Worm (Caenorhabditis elegans) whole organism, L4 larva: ENCODE measurements around the gene F46F5.11.
"Not testable (repeated sequence)": the region's sequence is repeated elsewhere in the genome, so short reads cannot be mapped to it uniquely, and the experiment has no call there.

Experiments
- F10B5.3 ChIP-seq: sonication (generic microtip); optimal IDR thresholded peaks from 2 replicates; lab custom pipeline; 2016; ENCODE audit warnings: mild to moderate bottlenecking, missing genetic modification characterization, missing compliant biosample characterization
- R02D3.7 ChIP-seq: fragments of 150-350 bp; sonication (generic microtip); optimal IDR thresholded peaks from 3 replicates; lab custom pipeline; 2014; ENCODE audit warnings: missing biosample characterization, missing genetic modification characterization
- Y105C5A.15 ChIP-seq: fragments of 200-800 bp; sonication (Bioruptor generic); IDR thresholded peaks from 2 replicates; pipeline ENCODE4 v1.3.6; 2022; ENCODE audit warnings: missing genetic modification characterization, missing compliant biosample characterization
- ZK337.2 ChIP-seq: fragments of 200-800 bp; sonication (Bioruptor generic); IDR thresholded peaks from 2 replicates; pipeline ENCODE4 v1.3.6; 2022; ENCODE audit warnings: missing genetic modification reagents, missing genetic modification characterization, missing compliant biosample characterization
- ceh-28 ChIP-seq: fragments of 150-350 bp; optimal IDR thresholded peaks from 2 replicates; lab custom pipeline; 2014; ENCODE audit warnings: missing biosample characterization, missing genetic modification reagents, missing genetic modification characterization
- ceh-44 ChIP-seq: fragments of 200-800 bp; sonication (Bioruptor generic); IDR thresholded peaks from 2 replicates; pipeline ENCODE4 v1.3.6; 2022; ENCODE audit warnings: missing genetic modification reagents, missing genetic modification characterization, missing compliant biosample characterization
- ceh-82 ChIP-seq: sonication (generic microtip); optimal IDR thresholded peaks from 2 replicates; lab custom pipeline; 2017; ENCODE audit warnings: missing biosample characterization, missing genetic modification characterization
- ctbp-1 ChIP-seq: fragments of 200-800 bp; sonication (Bioruptor generic); IDR thresholded peaks from 2 replicates; pipeline ENCODE4 v1.3.6; 2022; ENCODE audit warnings: missing genetic modification reagents, missing genetic modification characterization, missing compliant biosample characterization
- daf-12 ChIP-seq: fragments of 150-350 bp; optimal IDR thresholded peaks from 2 replicates; lab custom pipeline; 2014; ENCODE audit warnings: missing biosample characterization, missing genetic modification reagents, missing genetic modification characterization
- daf-16 ChIP-seq, 3 experiments: sonication (generic microtip); optimal IDR thresholded peaks; 2 replicates each; lab custom pipeline; 2016 to 2017; ENCODE audit warnings: missing genetic modification characterization in 3 of 3, missing genetic modification reagents in 3 of 3, mild to moderate bottlenecking in 2 of 3, missing compliant biosample characterization in 2 of 3, missing biosample characterization in 1 of 3, moderate library complexity in 1 of 3
- daf-8 ChIP-seq: fragments of 200-800 bp; sonication (Bioruptor generic); IDR thresholded peaks from 2 replicates; pipeline ENCODE4 v1.3.6; 2022; ENCODE audit warnings: missing genetic modification characterization, missing compliant biosample characterization
- dmd-6 ChIP-seq: fragments of 200-800 bp; sonication (Bioruptor generic); IDR thresholded peaks from 2 replicates; pipeline ENCODE4 v1.3.6; 2022; ENCODE audit warnings: missing genetic modification reagents, missing genetic modification characterization, missing compliant biosample characterization
- dmd-8 ChIP-seq: fragments of 200-800 bp; sonication (Bioruptor generic); IDR thresholded peaks from 2 replicates; pipeline ENCODE4 v1.3.6; 2022; ENCODE audit warnings: missing genetic modification characterization, missing compliant biosample characterization
- duxl-1 ChIP-seq: sonication (generic microtip); optimal IDR thresholded peaks from 2 replicates; lab custom pipeline; 2016; ENCODE audit warnings: mild to moderate bottlenecking, missing genetic modification characterization, moderate library complexity, missing compliant biosample characterization; ENCODE audit not compliant: poor library complexity
- egl-43 ChIP-seq: fragments of 200-800 bp; sonication (Bioruptor generic); IDR thresholded peaks from 2 replicates; pipeline ENCODE4 v1.3.6; 2022; ENCODE audit warnings: missing genetic modification reagents, missing genetic modification characterization, missing compliant biosample characterization
- fkh-10 ChIP-seq: fragments of 150-350 bp; optimal IDR thresholded peaks from 2 replicates; lab custom pipeline; 2014; ENCODE audit warnings: missing biosample characterization, missing genetic modification reagents, missing genetic modification characterization
- gei-8 ChIP-seq: fragments of 200-800 bp; sonication (Bioruptor generic); optimal IDR thresholded peaks from 2 replicates; lab custom pipeline; 2018; ENCODE audit warnings: mild to moderate bottlenecking, missing genetic modification characterization, missing compliant biosample characterization
- hmg-1.1 ChIP-seq: fragments of 200-800 bp; sonication (Bioruptor generic); IDR thresholded peaks from 2 replicates; pipeline ENCODE4 v1.3.6; 2022; ENCODE audit warnings: missing genetic modification reagents, missing genetic modification characterization, missing compliant biosample characterization
- lim-7 ChIP-seq: fragments of 200-800 bp; sonication (Bioruptor generic); IDR thresholded peaks from 2 replicates; pipeline ENCODE4 v1.3.6; 2022; ENCODE audit warnings: missing genetic modification characterization, missing compliant biosample characterization
- lin-29 ChIP-seq: fragments of 200-800 bp; sonication (Bioruptor generic); IDR thresholded peaks from 2 replicates; pipeline ENCODE4 v1.3.6; 2022; ENCODE audit warnings: missing genetic modification reagents, missing genetic modification characterization, missing compliant biosample characterization
- lin-39 ChIP-seq: fragments of 150-350 bp; optimal IDR thresholded peaks from 2 replicates; lab custom pipeline; 2014; ENCODE audit warnings: missing biosample characterization, missing genetic modification reagents, missing genetic modification characterization
- lir-3 ChIP-seq: sonication (generic microtip); optimal IDR thresholded peaks from 2 replicates; lab custom pipeline; 2016; ENCODE audit warnings: mild to moderate bottlenecking, missing genetic modification characterization, missing compliant biosample characterization
- madf-5 ChIP-seq, 2 experiments: fragments of 200-800 bp; sonication (Bioruptor generic); IDR thresholded peaks; 2 replicates each; pipeline ENCODE4 v1.3.6; 2022; ENCODE audit warnings: missing compliant biosample characterization in 2 of 2, missing genetic modification characterization in 2 of 2
- nhr-11 ChIP-seq: fragments of 150-350 bp; optimal IDR thresholded peaks from 2 replicates; lab custom pipeline; 2014; ENCODE audit warnings: missing biosample characterization, missing genetic modification characterization
- pha-4 ChIP-seq, 2 experiments: fragments of 150-350 bp in 1 of 2; fragments of 200-800 bp in 1 of 2; sonication (Bioruptor generic) in 1 of 2; IDR thresholded peaks in 1 of 2; optimal IDR thresholded peaks in 1 of 2; 2 replicates each; pipeline versions ENCODE4 v1.3.6 to Lab custom; 2014 to 2022; ENCODE audit warnings: missing genetic modification characterization in 2 of 2, missing genetic modification reagents in 2 of 2, missing biosample characterization in 1 of 2, missing compliant biosample characterization in 1 of 2
- pqm-1 ChIP-seq: sonication (generic microtip); optimal IDR thresholded peaks from 2 replicates; lab custom pipeline; 2017; ENCODE audit warnings: missing biosample characterization, missing genetic modification characterization
- unc-130 ChIP-seq: sonication (generic microtip); optimal IDR thresholded peaks from 2 replicates; lab custom pipeline; 2016; ENCODE audit warnings: missing genetic modification reagents, missing genetic modification characterization, missing compliant biosample characterization
- zfp-2 ChIP-seq: sonication (generic microtip); optimal IDR thresholded peaks from 2 replicates; lab custom pipeline; 2016; ENCODE audit warnings: mild to moderate bottlenecking, missing genetic modification characterization, missing compliant biosample characterization

F46F5.11 gene

ce11 chrII:848519-848918 is 40.0 kb downstream of the F46F5.11 start, which contains the start of the genes acdh-9 and F28A10.13 (continued):
- TF ChIP-seq daf-16 (GFP tag; optimal IDR thresholded peaks at IDR 0.05; lab: Kevin White, UChicago): no peak
- TF ChIP-seq daf-16 (tag; optimal IDR thresholded peaks at IDR 0.05; lab: Kevin White, UChicago): peak; percentile 73
- no peak for TF ChIP-seq lim-7
- no peak for TF ChIP-seq ceh-28 (tag; lab: Kevin White, UChicago)
- no peak for TF ChIP-seq zfp-2 (tag; lab: Kevin White, UChicago)
- no peak for TF ChIP-seq pha-4 (GFP tag; IDR thresholded peaks at IDR 0.05; lab: Robert Waterston, UW)
- TF ChIP-seq pha-4 (tag; optimal IDR thresholded peaks at IDR 0.05; lab: Kevin White, UChicago): peak; percentile 57
- peak; percentile 52; the same call in 1 of the 2 replicates for TF ChIP-seq hmg-1.1
- peak; percentile 46 for TF ChIP-seq duxl-1 (tag; lab: Kevin White, UChicago)
- TF ChIP-seq pqm-1 (tag; lab: Kevin White, UChicago): no peak
- TF ChIP-seq madf-5 (GFP tag; IDR thresholded peaks at IDR 0.05; lab: Robert Waterston, UW): no peak
- peak; percentile 83 for TF ChIP-seq dmd-6
- TF ChIP-seq nhr-11 (tag; lab: Kevin White, UChicago): peak; percentile 51
- TF ChIP-seq, all 104 proteins: peak for 26

ce11 chrII:850567-850966 is 42.0 kb downstream of the F46F5.11 start, which contains the start of gene F28A10.5:
Gene F28A10.5 (minus strand): TSS chrII:850667.
- TF ChIP-seq ceh-44 (GFP tag; lab: Robert Waterston, UW); lin-39 (tag; lab: Kevin White, UChicago); ZK337.2: not testable (repeated sequence)

ce11 chrII:861564-861963 is 53.0 kb downstream of the F46F5.11 start, which contains the start of gene Y46B2A.4:
Gene Y46B2A.4 (plus strand): TSS chrII:861864.
- TF ChIP-seq lin-29 (GFP tag; lab: Robert Waterston, UW) (no peak), egl-43 (no peak), dmd-8 (GFP tag; lab: Robert Waterston, UW) (no peak), daf-8 (GFP tag; lab: Robert Waterston, UW) (no peak), ctbp-1 (no peak), F10B5.3 (tag; lab: Kevin White, UChicago) (no peak), R02D3.7 (tag; lab: Kevin White, UChicago) (no peak), gei-8 (no peak), ceh-82 (tag; lab: Kevin White, UChicago) (no peak), daf-12 (no peak), unc-130 (GFP tag; lab: Kevin White, UChicago) (no peak), fkh-10 (GFP tag; lab: Kevin White, UChicago) (no peak), Y105C5A.15 (GFP tag; lab: Robert Waterston, UW) (no peak), lir-3 (tag; lab: Kevin White, UChicago) (no peak)
